Worm (Caenorhabditis elegans): ENCODE results near the gene srh-159.

The srh-159 gene

ce11 chrV:17159430-17159924, 22.7 kb upstream of the srh-159 start, which contains the start of gene F40D4.12:
F40D4.12 (plus strand) TSS chrV:17159874.
- TF ChIP-seq bed-1 (GFP tag; IDR thresholded peaks at IDR 0.05) (no peak), repo-1 (tag; optimal IDR thresholded peaks at IDR 0.05) (no peak), let-607 (tag; optimal IDR thresholded peaks at IDR 0.05) (no peak), mel-28 (tag; optimal IDR thresholded peaks at IDR 0.05; ENCODE audit: borderline replicate concordance) (no peak), F57C9.4 (tag; optimal IDR thresholded peaks at IDR 0.05) (no peak), F49E8.2 (tag; optimal IDR thresholded peaks at IDR 0.05; ENCODE audit: insufficient read depth) (no peak), F33H1.4 (GFP tag; IDR thresholded peaks at IDR 0.05) (no peak), F57A8.1 (GFP tag; optimal IDR thresholded peaks at IDR 0.05) (no peak)

- no peak for TF ChIP-seq ets-4 (GFP tag; optimal IDR thresholded peaks at IDR 0.05)
- TF ChIP-seq madf-3 (GFP tag; IDR thresholded peaks at IDR 0.05) = no peak
- TF ChIP-seq nfya-1 (tag; optimal IDR thresholded peaks at IDR 0.05; ENCODE audit: borderline replicate concordance, insufficient read depth) = no peak
- TF ChIP-seq mxl-1 (tag; optimal IDR thresholded peaks at IDR 0.05) = no peak
- TF ChIP-seq F55B11.4 (tag; optimal IDR thresholded peaks at IDR 0.05; ENCODE audit: borderline replicate concordance, insufficient read depth) = no peak
- TF ChIP-seq Y53G8AR.9 (GFP tag; conservative IDR thresholded peaks at IDR 0.05) = no peak
- no peak for TF ChIP-seq sptf-2 (GFP tag; optimal IDR thresholded peaks at IDR 0.05)
- TF ChIP-seq egl-44 (GFP tag; IDR thresholded peaks at IDR 0.05) = no peak
These were observed 16.7 kb upstream of the srh-159 start, which contains the start of gene srh-102 for ce11 chrV:17165409-17165808. srh-102 (minus strand) TSS chrV:17165509.

- TF ChIP-seq let-526 (GFP tag; IDR thresholded peaks at IDR 0.05) = no peak
- no peak for TF ChIP-seq ama-1 (optimal IDR thresholded peaks at IDR 0.05)
- no peak for TF ChIP-seq ama-1 (GFP tag; optimal IDR thresholded peaks at IDR 0.05)
- no peak for TF ChIP-seq ztf-18 (tag; optimal IDR thresholded peaks at IDR 0.05)
- TF ChIP-seq attf-6 (GFP tag; IDR thresholded peaks at IDR 0.05) = no peak
- TF ChIP-seq snpc-1.3 (tag; optimal IDR thresholded peaks at IDR 0.05; ENCODE audit: insufficient read depth) = no peak
- TF ChIP-seq dox-1 (GFP tag; IDR thresholded peaks at IDR 0.05) = no peak
- no peak for TF ChIP-seq somi-1 (GFP tag; optimal IDR thresholded peaks at IDR 0.05)
- no peak for TF ChIP-seq mel-28 (tag; optimal IDR thresholded peaks at IDR 0.05; ENCODE audit: borderline replicate concordance)
- TF ChIP-seq madf-8 (GFP tag; conservative IDR thresholded peaks at IDR 0.05) = no peak
- TF ChIP-seq pbrm-1 (GFP tag; IDR thresholded peaks at IDR 0.05) = no peak
- TF ChIP-seq cebp-1 (GFP tag; IDR thresholded peaks at IDR 0.05) = no peak
- no peak for TF ChIP-seq cebp-1 (tag; optimal IDR thresholded peaks at IDR 0.05)
- no peak for TF ChIP-seq F37B4.10 (GFP tag; IDR thresholded peaks at IDR 0.05)
- no peak for TF ChIP-seq snpc-1.1 (tag; optimal IDR thresholded peaks at IDR 0.05; ENCODE audit: insufficient read depth)
- no peak for TF ChIP-seq Y67H2A.10 (GFP tag; conservative IDR thresholded peaks at IDR 0.05)
These were observed 14.7 kb upstream of the srh-159 start, which contains the start of gene srz-66 for ce11 chrV:17167457-17167856. srz-66 (minus strand) TSS chrV:17167557.

ce11 chrV:17170822-17171221, 11.3 kb upstream of the srh-159 start, which contains the start of gene srw-51:
srw-51 (minus strand) TSS chrV:17170922.
- TF ChIP-seq fkh-3 (tag; optimal IDR thresholded peaks at IDR 0.05) (no peak), attf-3 (GFP tag; conservative IDR thresholded peaks at IDR 0.05) (no peak), hmg-1.2 (GFP tag; IDR thresholded peaks at IDR 0.05) (no peak), ztf-26 (tag; optimal IDR thresholded peaks at IDR 0.05) (no peak), mel-28 (tag; optimal IDR thresholded peaks at IDR 0.05; ENCODE audit: borderline replicate concordance) (no peak), C17E4.6 (GFP tag; IDR thresholded peaks at IDR 0.05) (no peak), attf-6 (GFP tag; IDR thresholded peaks at IDR 0.05) (no peak), hrde-1 (tag; optimal IDR thresholded peaks at IDR 0.05; ENCODE audit: borderline replicate concordance) (no peak), athp-1 (tag; optimal IDR thresholded peaks at IDR 0.05) (no peak), ekl-4 (GFP tag; IDR thresholded peaks at IDR 0.05) (no peak), F33H1.4 (GFP tag; IDR thresholded peaks at IDR 0.05) (no peak), Y79H2A.3 (GFP tag; conservative IDR thresholded peaks at IDR 0.05) (no peak), tbp1 (GFP tag; optimal IDR thresholded peaks at IDR 0.05) (no peak), F52B5.7 (tag; optimal IDR thresholded peaks at IDR 0.05) (no peak), ztf-18 (tag; optimal IDR thresholded peaks at IDR 0.05) (no peak), rec-8 (tag; optimal IDR thresholded peaks at IDR 0.05) (no peak), ceh-58 (GFP tag; IDR thresholded peaks at IDR 0.05) (no peak), let-607 (tag; optimal IDR thresholded peaks at IDR 0.05) (no peak)

Data from whole organism, young adult.